Fruit fly (Drosophila melanogaster): Measurements from ENCODE around the gene Nep1.

Nep1 gene

DNA sequence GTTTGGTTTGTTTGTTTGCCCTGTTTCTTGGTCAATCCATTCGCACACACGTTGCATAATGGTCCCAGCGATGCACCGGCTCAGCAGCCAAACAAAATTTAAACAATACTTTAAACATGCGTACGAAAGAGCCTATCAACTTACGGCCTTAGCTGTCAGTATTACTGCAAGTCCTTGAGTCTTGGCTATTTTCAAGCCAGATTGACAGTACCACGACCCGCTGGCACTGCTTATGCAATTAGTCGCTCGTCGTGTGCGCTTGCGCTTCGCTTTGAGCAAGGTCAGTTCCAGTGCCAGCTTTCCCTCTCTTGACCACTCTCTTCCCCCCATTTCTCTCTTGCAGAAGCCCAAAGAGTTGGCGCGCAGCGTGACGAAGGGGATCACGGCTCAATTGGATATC, 22.3 kb upstream of the Nep1 start (continued):
- TF ChIP-seq kah (GFP tag; optimal IDR thresholded peaks at IDR 0.05): no peak
- no peak for TF ChIP-seq exex (tag; optimal IDR thresholded peaks at IDR 0.05)
- TF ChIP-seq kay (GFP tag; optimal IDR thresholded peaks at IDR 0.05): no peak
- no peak for TF ChIP-seq scrt (GFP tag; optimal IDR thresholded peaks at IDR 0.05)
- TF ChIP-seq CG1602 (GFP tag; optimal IDR thresholded peaks at IDR 0.05): no peak
- no peak for TF ChIP-seq CG12219 (GFP tag; optimal IDR thresholded peaks at IDR 0.05)
- no peak for TF ChIP-seq CG2712 (tag; optimal IDR thresholded peaks at IDR 0.05)
- TF ChIP-seq CG9215 (GFP tag; IDR thresholded peaks at IDR 0.05): no peak
- no peak for TF ChIP-seq Sin3A (optimal IDR thresholded peaks at IDR 0.05)
- no peak for TF ChIP-seq pum (GFP tag; optimal IDR thresholded peaks at IDR 0.05)
- TF ChIP-seq Dll (GFP tag; IDR thresholded peaks at IDR 0.05; ENCODE audit: partially characterized antibody): 0 out of 4 replicates have a peak, but pooled peaks have one; percentile 22
- no peak for TF ChIP-seq CG1529 (GFP tag; optimal IDR thresholded peaks at IDR 0.05)
- TF ChIP-seq CG3065 (GFP tag; optimal IDR thresholded peaks at IDR 0.05): no peak
- peak; percentile 5 for TF ChIP-seq dmrt99B (tag; optimal IDR thresholded peaks at IDR 0.05)
- TF ChIP-seq cato (GFP tag; optimal IDR thresholded peaks at IDR 0.05; ENCODE audit: borderline replicate concordance): no peak
- no peak for TF ChIP-seq CG11723 (GFP tag; optimal IDR thresholded peaks at IDR 0.05)
- peak in 1 of 2 experiments; percentile 90 for TF ChIP-seq Pdp1 (GFP tag; optimal IDR thresholded peaks at IDR 0.05)
- TF ChIP-seq CG6689 (GFP tag; IDR thresholded peaks at IDR 0.05): no peak
- no peak for TF ChIP-seq fd3F (GFP tag; optimal IDR thresholded peaks at IDR 0.05)
- TF ChIP-seq rib (GFP tag; IDR thresholded peaks at IDR 0.05): no peak
- no peak for TF ChIP-seq CG15514 (GFP tag; optimal IDR thresholded peaks at IDR 0.05)
- no peak for TF ChIP-seq CG13287 (GFP tag; IDR thresholded peaks at IDR 0.05; ENCODE audit: partially characterized antibody)
- TF ChIP-seq Trl (optimal IDR thresholded peaks at IDR 0.05): peak in 1 of 2 experiments; percentile 47
- no peak for TF ChIP-seq Trl (GFP tag; optimal IDR thresholded peaks at IDR 0.05)
- no peak for TF ChIP-seq Hand (GFP tag; optimal IDR thresholded peaks at IDR 0.05)
- TF ChIP-seq CG5180 (GFP tag; optimal IDR thresholded peaks at IDR 0.05): peak; percentile 3
- no peak for TF ChIP-seq wdn (GFP tag; IDR thresholded peaks at IDR 0.05)
- TF ChIP-seq Vsx1 (GFP tag; optimal IDR thresholded peaks at IDR 0.05): no peak
- no peak for TF ChIP-seq ara (GFP tag; IDR thresholded peaks at IDR 0.05)
- TF ChIP-seq NC2β (GFP tag; optimal IDR thresholded peaks at IDR 0.05): no peak
- no peak for TF ChIP-seq nerfin-2 (GFP tag; IDR thresholded peaks at IDR 0.05; ENCODE audit: partially characterized antibody)
- no peak for TF ChIP-seq fru (optimal IDR thresholded peaks at IDR 0.05)
- no peak for TF ChIP-seq bbx (GFP tag; IDR thresholded peaks at IDR 0.05; ENCODE audit: partially characterized antibody)
- peak; percentile 84 for TF ChIP-seq Sry-β (GFP tag; optimal IDR thresholded peaks at IDR 0.05)
- TF ChIP-seq CG17186 (GFP tag; optimal IDR thresholded peaks at IDR 0.05): no peak
- TF ChIP-seq yki (optimal IDR thresholded peaks at IDR 0.05): no peak
- no peak for TF ChIP-seq Tbp (GFP tag; optimal IDR thresholded peaks at IDR 0.05)
- no peak for TF ChIP-seq Xrp1 (GFP tag; IDR thresholded peaks at IDR 0.05)
- TF ChIP-seq Eip74EF (GFP tag; optimal IDR thresholded peaks at IDR 0.05): no peak
- no peak for TF ChIP-seq CG4404 (GFP tag; IDR thresholded peaks at IDR 0.05)
- TF ChIP-seq Side (GFP tag; optimal IDR thresholded peaks at IDR 0.05): no peak
- TF ChIP-seq Ets65A (GFP tag): peak; percentile 37
- no peak for TF ChIP-seq unpg (GFP tag; optimal IDR thresholded peaks at IDR 0.05)
- TF ChIP-seq CG6813 (GFP tag; optimal IDR thresholded peaks at IDR 0.05): no peak
- TF ChIP-seq repo (GFP tag; optimal IDR thresholded peaks at IDR 0.05): no peak
- no peak for TF ChIP-seq hkb (optimal IDR thresholded peaks at IDR 0.05)
- TF ChIP-seq hkb (GFP tag; IDR thresholded peaks at IDR 0.05): no peak
- no peak for TF ChIP-seq CG2202 (tag; optimal IDR thresholded peaks at IDR 0.05)
- TF ChIP-seq ERR (GFP tag; optimal IDR thresholded peaks at IDR 0.05): no peak
